Worm (Caenorhabditis elegans) whole organism, L1 larva: ENCODE results near the gene ZK829.7.

Source experiments
- C16A3.4 ChIP-seq: fragments of 150-350 bp; optimal IDR thresholded peaks from 2 replicates; lab custom pipeline; 2014; ENCODE audit warnings: missing biosample characterization, missing genetic modification characterization
- F16B12.6 ChIP-seq: fragments of 150-350 bp; optimal IDR thresholded peaks from 2 replicates; lab custom pipeline; 2014; ENCODE audit warnings: missing biosample characterization, missing genetic modification characterization
- Y116A8C.19 ChIP-seq: sonication (generic microtip); optimal IDR thresholded peaks from 2 replicates; lab custom pipeline; 2016; ENCODE audit warnings: missing compliant biosample characterization, missing genetic modification characterization, borderline replicate concordance
- alr-1 ChIP-seq: fragments of 200-800 bp; sonication (Bioruptor generic); optimal IDR thresholded peaks from 2 replicates; lab custom pipeline; 2018; ENCODE audit warnings: borderline replicate concordance, mild to moderate bottlenecking, missing genetic modification characterization, missing compliant biosample characterization
- blmp-1 ChIP-seq: fragments of 150-350 bp; optimal IDR thresholded peaks from 2 replicates; lab custom pipeline; 2014; ENCODE audit warnings: missing biosample characterization, missing genetic modification characterization
- ceh-63 ChIP-seq: fragments of 200-800 bp; sonication (Bioruptor generic); optimal IDR thresholded peaks from 2 replicates; lab custom pipeline; 2018; ENCODE audit warnings: mild to moderate bottlenecking, missing genetic modification characterization, missing compliant biosample characterization
- ceh-8 ChIP-seq: fragments of 200-800 bp; sonication (Bioruptor generic); optimal IDR thresholded peaks from 2 replicates; lab custom pipeline; 2018; ENCODE audit warnings: mild to moderate bottlenecking, missing genetic modification characterization, moderate library complexity, missing compliant biosample characterization
- ceh-82 ChIP-seq, 3 experiments: fragments of 150-350 bp in 1 of 3; sonication (generic microtip) in 2 of 3; optimal IDR thresholded peaks; 2 replicates each; lab custom pipeline; 2014 to 2017; ENCODE audit warnings: missing biosample characterization in 3 of 3, missing genetic modification characterization in 3 of 3
- ceh-88 ChIP-seq: fragments of 200-800 bp; sonication (Bioruptor generic); IDR thresholded peaks from 2 replicates; pipeline ENCODE4 v1.3.6; 2022; ENCODE audit warnings: missing genetic modification characterization, missing compliant biosample characterization
- dpl-1 ChIP-seq, 3 experiments: fragments of 150-350 bp in 2 of 3; sonication (generic microtip) in 1 of 3; optimal IDR thresholded peaks; 2 replicates each; lab custom pipeline; 2014 to 2017; ENCODE audit warnings: missing biosample characterization in 3 of 3, missing genetic modification characterization in 3 of 3, missing genetic modification reagents in 3 of 3
- efl-1 ChIP-seq, 4 experiments: fragments of 150-350 bp; optimal IDR thresholded peaks in 3 of 4; peaks in 1 of 4; 1 replicate in 1 of 4; 2 replicates in 3 of 4; lab custom pipeline; 2014; ENCODE audit warnings: missing biosample characterization in 2 of 4, missing genetic modification characterization in 2 of 4, missing genetic modification reagents in 2 of 4
- egl-13 ChIP-seq: sonication (generic microtip); optimal IDR thresholded peaks from 2 replicates; lab custom pipeline; 2016; ENCODE audit warnings: missing genotype, missing genetic modification reagents, missing genetic modification characterization, missing compliant biosample characterization
- egl-27 ChIP-seq, 2 experiments: fragments of 150-350 bp in 1 of 2; sonication (generic microtip); optimal IDR thresholded peaks; 3 replicates each; lab custom pipeline; 2017 to 2018; ENCODE audit warnings: missing biosample characterization in 2 of 2, missing genetic modification characterization in 2 of 2, missing genetic modification reagents in 2 of 2
- elt-2 ChIP-seq: sonication (generic microtip); optimal IDR thresholded peaks from 2 replicates; lab custom pipeline; 2016; ENCODE audit warnings: missing genetic modification characterization, mild to moderate bottlenecking, inconsistent platforms, missing compliant biosample characterization, missing genetic modification reagents
- elt-3 ChIP-seq, 6 experiments: fragments of 150-350 bp in 1 of 6; sonication (generic microtip); optimal IDR thresholded peaks; 2 replicates each; lab custom pipeline; 2017 to 2018; ENCODE audit warnings: missing biosample characterization in 6 of 6, missing genetic modification characterization in 6 of 6, inconsistent platforms in 1 of 6
- fkh-10 ChIP-seq: sonication (generic microtip); optimal IDR thresholded peaks from 2 replicates; lab custom pipeline; 2017; ENCODE audit warnings: missing biosample characterization, missing genetic modification reagents, missing genetic modification characterization
- fos-1 ChIP-seq: fragments of 150-350 bp; optimal IDR thresholded peaks from 2 replicates; lab custom pipeline; 2014; ENCODE audit warnings: missing biosample characterization, missing genetic modification characterization
- grh-1 ChIP-seq: fragments of 200-800 bp; sonication (Bioruptor generic); IDR thresholded peaks from 2 replicates; pipeline ENCODE4 v1.3.6; 2022; ENCODE audit warnings: missing genetic modification reagents, missing genetic modification characterization, missing compliant biosample characterization
- irx-1 ChIP-seq: sonication (generic microtip); optimal IDR thresholded peaks from 2 replicates; lab custom pipeline; 2016; ENCODE audit warnings: missing genetic modification characterization, missing compliant biosample characterization
- isw-1 ChIP-seq: fragments of 200-800 bp; sonication (Bioruptor generic); IDR thresholded peaks from 2 replicates; pipeline ENCODE4 v1.3.6; 2022; ENCODE audit warnings: missing genetic modification characterization, missing compliant biosample characterization
- jun-1 ChIP-seq: fragments of 150-350 bp; optimal IDR thresholded peaks from 2 replicates; lab custom pipeline; 2014; ENCODE audit warnings: missing biosample characterization, missing genetic modification reagents, missing genetic modification characterization
- lin-13 ChIP-seq: fragments of 150-350 bp; optimal IDR thresholded peaks from 2 replicates; lab custom pipeline; 2014; ENCODE audit warnings: missing biosample characterization, missing genetic modification reagents, missing genetic modification characterization
- lin-14 ChIP-seq: fragments of 200-800 bp; sonication (Bioruptor generic); optimal IDR thresholded peaks from 2 replicates; lab custom pipeline; 2018; ENCODE audit warnings: mild to moderate bottlenecking, missing genetic modification characterization, moderate library complexity, missing compliant biosample characterization
- lin-15B ChIP-seq: fragments of 150-350 bp; sonication (generic microtip); optimal IDR thresholded peaks from 3 replicates; lab custom pipeline; 2014; ENCODE audit warnings: missing biosample characterization, missing genetic modification characterization
- lin-35 ChIP-seq, 2 experiments: fragments of 150-350 bp; optimal IDR thresholded peaks; 2 replicates each; lab custom pipeline; 2014; ENCODE audit warnings: missing biosample characterization in 2 of 2, missing genetic modification characterization in 2 of 2, missing genetic modification reagents in 2 of 2
- lir-3 ChIP-seq: sonication (generic microtip); optimal IDR thresholded peaks from 2 replicates; lab custom pipeline; 2016; ENCODE audit warnings: mild to moderate bottlenecking, missing genetic modification characterization, moderate library complexity, missing compliant biosample characterization; ENCODE audit not compliant: poor library complexity
- lsy-2 ChIP-seq, 2 experiments: fragments of 150-350 bp; optimal IDR thresholded peaks; 2 replicates each; lab custom pipeline; 2014; ENCODE audit warnings: missing biosample characterization in 2 of 2, missing genetic modification characterization in 2 of 2
- mab-9 ChIP-seq: fragments of 200-800 bp; sonication (Bioruptor generic); IDR thresholded peaks from 2 replicates; pipeline ENCODE4 v1.3.6; 2022; ENCODE audit warnings: missing genetic modification reagents, missing genetic modification characterization, missing compliant biosample characterization
- mdl-1 ChIP-seq, 2 experiments: fragments of 150-350 bp; optimal IDR thresholded peaks; 2 replicates each; lab custom pipeline; 2014 to 2017; ENCODE audit warnings: missing biosample characterization in 2 of 2, missing genetic modification characterization in 2 of 2, inconsistent platforms in 1 of 2
- mef-2 ChIP-seq: fragments of 150-350 bp; optimal IDR thresholded peaks from 2 replicates; lab custom pipeline; 2014; ENCODE audit warnings: missing biosample characterization, missing genetic modification characterization
- mep-1 ChIP-seq: fragments of 150-350 bp; optimal IDR thresholded peaks from 2 replicates; lab custom pipeline; 2014; ENCODE audit warnings: missing biosample characterization, missing genetic modification characterization
- nhr-19 ChIP-seq: fragments of 200-800 bp; sonication (Bioruptor generic); conservative IDR thresholded peaks from 2 replicates; pipeline ENCODE4 v1.3.6; 2022; ENCODE audit warnings: missing genetic modification characterization, missing compliant biosample characterization
- nhr-20 ChIP-seq: sonication (generic microtip); optimal IDR thresholded peaks from 2 replicates; lab custom pipeline; 2016; ENCODE audit warnings: mild to moderate bottlenecking, missing genetic modification characterization, missing compliant biosample characterization
- nhr-237 ChIP-seq: fragments of 150-350 bp; optimal IDR thresholded peaks from 2 replicates; lab custom pipeline; 2014; ENCODE audit warnings: missing biosample characterization, missing genetic modification characterization
- nhr-47 ChIP-seq: sonication (generic microtip); optimal IDR thresholded peaks from 2 replicates; lab custom pipeline; 2016; ENCODE audit warnings: mild to moderate bottlenecking, missing genetic modification characterization, moderate library complexity, missing compliant biosample characterization
- nhr-71 ChIP-seq: sonication (generic microtip); optimal IDR thresholded peaks from 2 replicates; lab custom pipeline; 2016; ENCODE audit warnings: mild to moderate bottlenecking, missing genetic modification characterization, moderate library complexity, missing compliant biosample characterization
- nhr-76 ChIP-seq: sonication (generic microtip); optimal IDR thresholded peaks from 2 replicates; lab custom pipeline; 2017; ENCODE audit warnings: missing biosample characterization, missing genetic modification characterization
- nhr-77 ChIP-seq: fragments of 150-350 bp; optimal IDR thresholded peaks from 2 replicates; lab custom pipeline; 2014; ENCODE audit warnings: missing biosample characterization, missing genetic modification characterization
- nhr-85 ChIP-seq: sonication (generic microtip); peaks from one replicate; lab custom pipeline; 2016; ENCODE audit warnings: missing genetic modification characterization, inconsistent platforms, missing compliant biosample characterization
- nhr-90 ChIP-seq: sonication (generic microtip); optimal IDR thresholded peaks from 2 replicates; lab custom pipeline; 2016; ENCODE audit warnings: mild to moderate bottlenecking, missing genetic modification characterization, missing compliant biosample characterization; ENCODE audit not compliant: poor library complexity
- pax-3 ChIP-seq: fragments of 200-800 bp; sonication (Bioruptor generic); optimal IDR thresholded peaks from 2 replicates; lab custom pipeline; 2018; ENCODE audit warnings: mild to moderate bottlenecking, missing genetic modification characterization, moderate library complexity, missing compliant biosample characterization
- rnt-1 ChIP-seq: sonication (generic microtip); optimal IDR thresholded peaks from 2 replicates; lab custom pipeline; 2016; ENCODE audit warnings: mild to moderate bottlenecking, missing genetic modification characterization, moderate library complexity, missing compliant biosample characterization
- skn-1 ChIP-seq: fragments of 150-350 bp; optimal IDR thresholded peaks from 2 replicates; lab custom pipeline; 2014; ENCODE audit warnings: missing biosample characterization, missing genetic modification characterization
- snu-23 ChIP-seq: sonication (generic microtip); optimal IDR thresholded peaks from 2 replicates; lab custom pipeline; 2016; ENCODE audit warnings: missing genetic modification characterization, missing compliant biosample characterization
- swsn-7 ChIP-seq: sonication (generic microtip); optimal IDR thresholded peaks from 2 replicates; lab custom pipeline; 2016; ENCODE audit warnings: missing genetic modification characterization, missing compliant biosample characterization
- tbx-2 ChIP-seq: sonication (generic microtip); optimal IDR thresholded peaks from 2 replicates; lab custom pipeline; 2016; ENCODE audit warnings: missing genetic modification characterization, missing compliant biosample characterization
- unc-62 ChIP-seq: fragments of 150-350 bp; optimal IDR thresholded peaks from 2 replicates; lab custom pipeline; 2014; ENCODE audit warnings: missing biosample characterization, missing genetic modification reagents, missing genetic modification characterization
- xbp-1 ChIP-seq: sonication (generic microtip); optimal IDR thresholded peaks from 2 replicates; lab custom pipeline; 2016; ENCODE audit warnings: missing genetic modification characterization, missing compliant biosample characterization
- ztf-4 ChIP-seq: fragments of 150-350 bp; optimal IDR thresholded peaks from 2 replicates; lab custom pipeline; 2014; ENCODE audit warnings: missing biosample characterization, missing genetic modification characterization

Gene ZK829.7

DNA sequence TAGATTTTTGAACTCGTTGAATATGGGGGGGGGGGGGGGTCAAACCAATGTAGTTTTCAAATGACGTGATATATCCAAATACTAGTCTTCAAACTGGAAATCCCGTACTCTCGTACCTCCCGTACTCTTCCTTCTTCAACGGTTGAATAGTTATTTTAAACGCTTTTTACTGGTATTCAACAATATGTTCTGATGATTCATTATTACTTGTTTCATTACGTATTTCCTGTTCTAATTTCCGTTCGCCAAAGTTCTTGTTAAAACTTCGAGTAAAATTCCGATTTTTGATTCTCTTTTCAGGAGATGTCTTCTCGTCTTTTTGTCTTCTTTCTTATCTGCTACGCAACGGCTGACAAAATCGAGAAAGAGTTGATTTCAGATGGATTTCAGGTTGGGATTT lies 30.8 kb downstream of the ZK829.7 start, which contains the start of gene nhx-9:
TSS of gene nhx-9 (plus strand) at position 301 of the 400 bp plus-strand sequence.
- TF ChIP-seq mdl-1 (tag; optimal IDR thresholded peaks at IDR 0.05; lab: Kevin White, UChicago) (no peak), nhr-71 (tag; lab: Kevin White, UChicago) (no peak), mab-9 (GFP tag; lab: Robert Waterston, UW) (no peak), F16B12.6 (no peak), jun-1 (tag; lab: Kevin White, UChicago) (no peak)

DNA sequence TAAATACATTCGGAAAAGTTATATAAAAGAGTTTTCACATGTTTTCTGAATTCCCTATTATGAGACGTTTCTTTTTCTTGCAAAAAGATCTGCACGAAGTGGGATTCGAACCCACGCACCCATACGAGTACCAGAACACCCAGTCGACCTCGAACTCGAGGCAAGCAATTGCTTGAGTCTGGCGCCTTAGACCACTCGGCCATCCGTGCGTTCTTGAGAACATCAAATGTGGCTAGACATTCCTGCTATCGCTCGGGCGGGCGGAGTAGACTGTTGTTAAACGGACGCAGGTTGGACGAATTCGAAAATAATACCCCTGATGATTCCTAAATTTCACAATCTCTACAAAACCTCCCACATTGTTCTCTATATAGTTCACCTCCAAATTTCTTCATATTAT lies 32.9 kb downstream of the ZK829.7 start:
- TF ChIP-seq alr-1 = no peak
- peak; percentile 30 for TF ChIP-seq nhr-77 (tag; lab: Kevin White, UChicago)
- TF ChIP-seq nhr-90 = peak; percentile 68
- peak; percentile 23 for TF ChIP-seq mep-1 (tag; lab: Kevin White, UChicago)
- TF ChIP-seq skn-1 (tag; lab: Kevin White, UChicago) = peak; percentile 55
- TF ChIP-seq rnt-1 = peak; percentile 83
- peak in 2 of 6 experiments; percentile 20 to 21 for TF ChIP-seq elt-3 (tag; optimal IDR thresholded peaks at IDR 0.05; lab: Kevin White, UChicago)
- TF ChIP-seq egl-13 (tag; lab: Kevin White, UChicago) = no peak
- no peak for TF ChIP-seq ceh-63 (GFP tag; lab: Kevin White, UChicago)
- TF ChIP-seq pax-3 (tag; lab: Kevin White, UChicago) = no peak
- TF ChIP-seq nhr-20 (tag; lab: Kevin White, UChicago) = peak; percentile 94
- peak; percentile 19 for TF ChIP-seq blmp-1 (tag; lab: Kevin White, UChicago)
- TF ChIP-seq xbp-1 = peak; percentile 25
- peak; percentile 27; the same call in 1 of the 2 replicates for TF ChIP-seq grh-1 (GFP tag; lab: Robert Waterston, UW)
- no peak for TF ChIP-seq ceh-8 (GFP tag; lab: Kevin White, UChicago)
- TF ChIP-seq nhr-85 (tag; lab: Kevin White, UChicago) = peak; percentile 81
- peak in 2 of 3 experiments; percentile 27 to 35 for TF ChIP-seq ceh-82 (tag; optimal IDR thresholded peaks at IDR 0.05; lab: Kevin White, UChicago)
- peak; percentile 41; the same call in 1 of the 2 replicates for TF ChIP-seq ceh-88 (GFP tag; lab: Robert Waterston, UW)
- TF ChIP-seq lin-14 (GFP tag; lab: Kevin White, UChicago) = peak; percentile 41
- TF ChIP-seq efl-1 (optimal IDR thresholded peaks at IDR 0.05; lab: Kevin White, UChicago) = peak; percentile 27 to 46
- TF ChIP-seq efl-1 (GFP tag; optimal IDR thresholded peaks at IDR 0.05 in 1 of 2; lab: Kevin White, UChicago) = peak; percentile 6 to 88
- no peak for TF ChIP-seq nhr-237 (tag; lab: Kevin White, UChicago)
- TF ChIP-seq lin-13 (GFP tag; lab: Kevin White, UChicago) = peak; percentile 11
- peak in 1 of 2 experiments; percentile 66 for TF ChIP-seq lsy-2 (tag; optimal IDR thresholded peaks at IDR 0.05; lab: Kevin White, UChicago)
- peak; percentile 38 for TF ChIP-seq irx-1 (tag; lab: Kevin White, UChicago)
- peak; percentile 76 for TF ChIP-seq snu-23
- peak; percentile 56 for TF ChIP-seq nhr-47
- TF ChIP-seq lir-3 (tag; lab: Kevin White, UChicago) = no peak
- no peak for TF ChIP-seq nhr-76 (tag; lab: Kevin White, UChicago)
- no peak for TF ChIP-seq fkh-10 (GFP tag; lab: Kevin White, UChicago)
- TF ChIP-seq fos-1 (tag; lab: Kevin White, UChicago) = peak; percentile 49
- TF ChIP-seq ztf-4 (tag; lab: Kevin White, UChicago) = no peak
- TF ChIP-seq tbx-2 (tag; lab: Kevin White, UChicago) = peak; percentile 15
- no peak for TF ChIP-seq unc-62 (GFP tag; lab: Kevin White, UChicago)
- peak; percentile 32 for TF ChIP-seq elt-2 (tag; lab: Kevin White, UChicago)
- TF ChIP-seq lin-15B (tag; lab: Kevin White, UChicago) = no peak
- peak; percentile 8 for TF ChIP-seq jun-1 (tag; lab: Kevin White, UChicago)
- peak; percentile 36 to 76 for TF ChIP-seq lin-35 (GFP tag; optimal IDR thresholded peaks at IDR 0.05; lab: Kevin White, UChicago)
- TF ChIP-seq nhr-71 (tag; lab: Kevin White, UChicago) = peak; percentile 66
- peak; percentile 63 for TF ChIP-seq nhr-19 (GFP tag; lab: Robert Waterston, UW)
- peak; percentile 43 for TF ChIP-seq C16A3.4 (tag; lab: Kevin White, UChicago)
- TF ChIP-seq isw-1 (GFP tag; lab: Robert Waterston, UW) = no peak
- peak in 2 of 3 experiments; percentile 14 to 16 for TF ChIP-seq dpl-1 (GFP tag; optimal IDR thresholded peaks at IDR 0.05; lab: Kevin White, UChicago)
- peak; percentile 29 for TF ChIP-seq swsn-7
- no peak for TF ChIP-seq mef-2 (tag; lab: Kevin White, UChicago)
- TF ChIP-seq mdl-1 (tag; optimal IDR thresholded peaks at IDR 0.05; lab: Kevin White, UChicago) = peak in 1 of 2 experiments; percentile 58
- no peak for TF ChIP-seq Y116A8C.19 (tag; lab: Kevin White, UChicago)
- TF ChIP-seq egl-27 (tag; optimal IDR thresholded peaks at IDR 0.05; lab: Kevin White, UChicago) = no peak
